Worm (Caenorhabditis elegans) whole organism, L1 larva: Measurements from ENCODE around the gene K12B6.4.

ENCODE experiments used
- C04F5.9 ChIP-seq: sonication (generic microtip); optimal IDR thresholded peaks from 2 replicates; lab custom pipeline; 2016; ENCODE audit warnings: missing genetic modification characterization, missing compliant biosample characterization
- F16B12.6 ChIP-seq: fragments of 150-350 bp; optimal IDR thresholded peaks from 2 replicates; lab custom pipeline; 2014; ENCODE audit warnings: missing biosample characterization, missing genetic modification characterization
- Y116A8C.19 ChIP-seq: sonication (generic microtip); optimal IDR thresholded peaks from 2 replicates; lab custom pipeline; 2016; ENCODE audit warnings: missing compliant biosample characterization, missing genetic modification characterization, borderline replicate concordance
- alr-1 ChIP-seq: fragments of 200-800 bp; sonication (Bioruptor generic); optimal IDR thresholded peaks from 2 replicates; lab custom pipeline; 2018; ENCODE audit warnings: borderline replicate concordance, mild to moderate bottlenecking, missing genetic modification characterization, missing compliant biosample characterization
- blmp-1 ChIP-seq: fragments of 150-350 bp; optimal IDR thresholded peaks from 2 replicates; lab custom pipeline; 2014; ENCODE audit warnings: missing biosample characterization, missing genetic modification characterization
- ceh-63 ChIP-seq: fragments of 200-800 bp; sonication (Bioruptor generic); optimal IDR thresholded peaks from 2 replicates; lab custom pipeline; 2018; ENCODE audit warnings: mild to moderate bottlenecking, missing genetic modification characterization, missing compliant biosample characterization
- ces-1 ChIP-seq: fragments of 150-350 bp; optimal IDR thresholded peaks from 2 replicates; lab custom pipeline; 2014; ENCODE audit warnings: missing biosample characterization, missing genetic modification reagents, missing genetic modification characterization
- dsc-1 ChIP-seq: sonication (generic microtip); optimal IDR thresholded peaks from 2 replicates; lab custom pipeline; 2016; ENCODE audit warnings: mild to moderate bottlenecking, missing genetic modification characterization, missing compliant biosample characterization
- efl-3 ChIP-seq: fragments of 200-800 bp; sonication (Bioruptor generic); optimal IDR thresholded peaks from 2 replicates; lab custom pipeline; 2018; ENCODE audit warnings: mild to moderate bottlenecking, missing genetic modification characterization, missing compliant biosample characterization
- elt-2 ChIP-seq: sonication (generic microtip); optimal IDR thresholded peaks from 2 replicates; lab custom pipeline; 2016; ENCODE audit warnings: missing genetic modification characterization, mild to moderate bottlenecking, inconsistent platforms, missing compliant biosample characterization, missing genetic modification reagents
- elt-3 ChIP-seq, 6 experiments: fragments of 150-350 bp in 1 of 6; sonication (generic microtip); optimal IDR thresholded peaks; 2 replicates each; lab custom pipeline; 2017 to 2018; ENCODE audit warnings: missing biosample characterization in 6 of 6, missing genetic modification characterization in 6 of 6, inconsistent platforms in 1 of 6
- ets-5 ChIP-seq: fragments of 200-800 bp; sonication (Bioruptor generic); IDR thresholded peaks from 2 replicates; pipeline ENCODE4 v1.3.6; 2022; ENCODE audit warnings: missing genetic modification characterization, missing compliant biosample characterization
- fkh-10 ChIP-seq: sonication (generic microtip); optimal IDR thresholded peaks from 2 replicates; lab custom pipeline; 2017; ENCODE audit warnings: missing biosample characterization, missing genetic modification reagents, missing genetic modification characterization
- fkh-4 ChIP-seq: sonication (generic microtip); optimal IDR thresholded peaks from 2 replicates; lab custom pipeline; 2016; ENCODE audit warnings: missing compliant biosample characterization, missing genetic modification characterization, borderline replicate concordance
- fkh-8 ChIP-seq: sonication (generic microtip); optimal IDR thresholded peaks from 2 replicates; lab custom pipeline; 2016; ENCODE audit warnings: mild to moderate bottlenecking, missing genetic modification characterization, missing compliant biosample characterization
- hlh-4 ChIP-seq: sonication (generic microtip); optimal IDR thresholded peaks from 2 replicates; lab custom pipeline; 2016; ENCODE audit warnings: mild to moderate bottlenecking, missing genetic modification characterization, missing compliant biosample characterization
- hpl-2 ChIP-seq: fragments of 150-350 bp; optimal IDR thresholded peaks from 2 replicates; lab custom pipeline; 2014; ENCODE audit warnings: missing biosample characterization, missing genetic modification reagents, missing genetic modification characterization
- irx-1 ChIP-seq: sonication (generic microtip); optimal IDR thresholded peaks from 2 replicates; lab custom pipeline; 2016; ENCODE audit warnings: missing genetic modification characterization, missing compliant biosample characterization
- isw-1 ChIP-seq: fragments of 200-800 bp; sonication (Bioruptor generic); IDR thresholded peaks from 2 replicates; pipeline ENCODE4 v1.3.6; 2022; ENCODE audit warnings: missing genetic modification characterization, missing compliant biosample characterization
- jun-1 ChIP-seq: fragments of 150-350 bp; optimal IDR thresholded peaks from 2 replicates; lab custom pipeline; 2014; ENCODE audit warnings: missing biosample characterization, missing genetic modification reagents, missing genetic modification characterization
- lin-13 ChIP-seq: fragments of 150-350 bp; optimal IDR thresholded peaks from 2 replicates; lab custom pipeline; 2014; ENCODE audit warnings: missing biosample characterization, missing genetic modification reagents, missing genetic modification characterization
- lin-14 ChIP-seq: fragments of 200-800 bp; sonication (Bioruptor generic); optimal IDR thresholded peaks from 2 replicates; lab custom pipeline; 2018; ENCODE audit warnings: mild to moderate bottlenecking, missing genetic modification characterization, moderate library complexity, missing compliant biosample characterization
- lin-15B ChIP-seq: fragments of 150-350 bp; sonication (generic microtip); optimal IDR thresholded peaks from 3 replicates; lab custom pipeline; 2014; ENCODE audit warnings: missing biosample characterization, missing genetic modification characterization
- lin-35 ChIP-seq, 2 experiments: fragments of 150-350 bp; optimal IDR thresholded peaks; 2 replicates each; lab custom pipeline; 2014; ENCODE audit warnings: missing biosample characterization in 2 of 2, missing genetic modification characterization in 2 of 2, missing genetic modification reagents in 2 of 2
- lir-3 ChIP-seq: sonication (generic microtip); optimal IDR thresholded peaks from 2 replicates; lab custom pipeline; 2016; ENCODE audit warnings: mild to moderate bottlenecking, missing genetic modification characterization, moderate library complexity, missing compliant biosample characterization; ENCODE audit not compliant: poor library complexity
- lsy-2 ChIP-seq, 2 experiments: fragments of 150-350 bp; optimal IDR thresholded peaks; 2 replicates each; lab custom pipeline; 2014; ENCODE audit warnings: missing biosample characterization in 2 of 2, missing genetic modification characterization in 2 of 2
- mep-1 ChIP-seq: fragments of 150-350 bp; optimal IDR thresholded peaks from 2 replicates; lab custom pipeline; 2014; ENCODE audit warnings: missing biosample characterization, missing genetic modification characterization
- nhr-11 ChIP-seq: fragments of 150-350 bp; optimal IDR thresholded peaks from 2 replicates; lab custom pipeline; 2014; ENCODE audit warnings: missing biosample characterization, missing genetic modification characterization
- nhr-12 ChIP-seq: sonication (generic microtip); optimal IDR thresholded peaks from 2 replicates; lab custom pipeline; 2017; ENCODE audit warnings: missing biosample characterization, missing genetic modification characterization
- nhr-20 ChIP-seq: sonication (generic microtip); optimal IDR thresholded peaks from 2 replicates; lab custom pipeline; 2016; ENCODE audit warnings: mild to moderate bottlenecking, missing genetic modification characterization, missing compliant biosample characterization
- nhr-237 ChIP-seq: fragments of 150-350 bp; optimal IDR thresholded peaks from 2 replicates; lab custom pipeline; 2014; ENCODE audit warnings: missing biosample characterization, missing genetic modification characterization
- nhr-71 ChIP-seq: sonication (generic microtip); optimal IDR thresholded peaks from 2 replicates; lab custom pipeline; 2016; ENCODE audit warnings: mild to moderate bottlenecking, missing genetic modification characterization, moderate library complexity, missing compliant biosample characterization
- nhr-76 ChIP-seq: sonication (generic microtip); optimal IDR thresholded peaks from 2 replicates; lab custom pipeline; 2017; ENCODE audit warnings: missing biosample characterization, missing genetic modification characterization
- nhr-77 ChIP-seq: fragments of 150-350 bp; optimal IDR thresholded peaks from 2 replicates; lab custom pipeline; 2014; ENCODE audit warnings: missing biosample characterization, missing genetic modification characterization
- nhr-84 ChIP-seq: sonication (generic microtip); optimal IDR thresholded peaks from 2 replicates; lab custom pipeline; 2017; ENCODE audit warnings: missing biosample characterization, missing genetic modification characterization
- nhr-85 ChIP-seq: sonication (generic microtip); peaks from one replicate; lab custom pipeline; 2016; ENCODE audit warnings: missing genetic modification characterization, inconsistent platforms, missing compliant biosample characterization
- nhr-90 ChIP-seq: sonication (generic microtip); optimal IDR thresholded peaks from 2 replicates; lab custom pipeline; 2016; ENCODE audit warnings: mild to moderate bottlenecking, missing genetic modification characterization, missing compliant biosample characterization; ENCODE audit not compliant: poor library complexity
- pax-3 ChIP-seq: fragments of 200-800 bp; sonication (Bioruptor generic); optimal IDR thresholded peaks from 2 replicates; lab custom pipeline; 2018; ENCODE audit warnings: mild to moderate bottlenecking, missing genetic modification characterization, moderate library complexity, missing compliant biosample characterization
- pqm-1 ChIP-seq: sonication (generic microtip); optimal IDR thresholded peaks from 3 replicates; lab custom pipeline; 2017; ENCODE audit warnings: missing biosample characterization, missing genetic modification characterization
- snpc-4 ChIP-seq: fragments of 150-350 bp; optimal IDR thresholded peaks from 2 replicates; lab custom pipeline; 2014; ENCODE audit warnings: missing biosample characterization, missing genetic modification characterization
- snu-23 ChIP-seq: sonication (generic microtip); optimal IDR thresholded peaks from 2 replicates; lab custom pipeline; 2016; ENCODE audit warnings: missing genetic modification characterization, missing compliant biosample characterization
- swsn-7 ChIP-seq: sonication (generic microtip); optimal IDR thresholded peaks from 2 replicates; lab custom pipeline; 2016; ENCODE audit warnings: missing genetic modification characterization, missing compliant biosample characterization
- tlp-1 ChIP-seq: fragments of 150-350 bp; optimal IDR thresholded peaks from 2 replicates; lab custom pipeline; 2014; ENCODE audit warnings: missing biosample characterization, missing genetic modification characterization
- unc-130 ChIP-seq: fragments of 150-350 bp; optimal IDR thresholded peaks from 2 replicates; lab custom pipeline; 2017; ENCODE audit warnings: missing biosample characterization, missing genetic modification characterization, inconsistent platforms
- unc-30 ChIP-seq: sonication (generic microtip); optimal IDR thresholded peaks from 2 replicates; lab custom pipeline; 2017; ENCODE audit warnings: missing biosample characterization, missing genetic modification characterization
- unc-62 ChIP-seq: fragments of 150-350 bp; optimal IDR thresholded peaks from 2 replicates; lab custom pipeline; 2014; ENCODE audit warnings: missing biosample characterization, missing genetic modification reagents, missing genetic modification characterization
- unc-86 ChIP-seq: sonication (generic microtip); optimal IDR thresholded peaks from 2 replicates; lab custom pipeline; 2016; ENCODE audit warnings: missing genetic modification characterization, missing compliant biosample characterization
- unc-98 ChIP-seq: fragments of 200-800 bp; sonication (Bioruptor generic); IDR thresholded peaks from 2 replicates; pipeline ENCODE4 v1.3.6; 2022; ENCODE audit warnings: missing genetic modification characterization, missing compliant biosample characterization
- vab-15 ChIP-seq: sonication (generic microtip); optimal IDR thresholded peaks from 2 replicates; lab custom pipeline; 2017; ENCODE audit warnings: missing genotype, mild to moderate bottlenecking, missing genetic modification characterization, missing compliant biosample characterization
- xbp-1 ChIP-seq: sonication (generic microtip); optimal IDR thresholded peaks from 2 replicates; lab custom pipeline; 2016; ENCODE audit warnings: missing genetic modification characterization, missing compliant biosample characterization
- zag-1 ChIP-seq: fragments of 150-350 bp; optimal IDR thresholded peaks from 2 replicates; lab custom pipeline; 2014; ENCODE audit warnings: missing biosample characterization, missing genetic modification characterization
- zip-4 ChIP-seq: fragments of 200-800 bp; sonication (Bioruptor generic); optimal IDR thresholded peaks from 2 replicates; lab custom pipeline; 2018; ENCODE audit warnings: mild to moderate bottlenecking, missing genetic modification characterization, moderate library complexity, missing compliant biosample characterization
- ztf-4 ChIP-seq: fragments of 150-350 bp; optimal IDR thresholded peaks from 2 replicates; lab custom pipeline; 2014; ENCODE audit warnings: missing biosample characterization, missing genetic modification characterization

The K12B6.4 gene

DNA sequence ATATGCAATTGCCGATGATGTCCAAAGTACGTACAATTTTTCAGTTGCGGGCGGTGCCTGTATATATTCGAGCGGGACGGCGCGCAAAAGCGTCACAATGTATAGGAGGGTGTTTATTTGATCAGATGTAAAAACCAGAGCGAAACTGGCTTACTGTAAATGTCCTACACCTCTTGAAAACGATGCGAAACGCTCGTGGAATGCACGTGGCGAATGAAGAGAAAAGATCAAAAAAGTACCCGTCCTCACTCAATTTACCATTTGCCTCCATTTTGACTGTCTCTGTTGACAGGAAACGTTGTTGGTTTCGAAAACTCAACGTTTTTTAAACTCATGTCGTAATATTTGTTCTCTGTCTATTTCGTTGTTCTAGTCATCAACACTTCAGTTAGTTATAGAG lies 40.3 kb downstream of the K12B6.4 start (continued):
- no peak for TF ChIP-seq pqm-1 (tag; lab: Kevin White, UChicago)
- TF ChIP-seq pax-3, result no peak
- peak; percentile 89 for TF ChIP-seq nhr-20 (tag; lab: Kevin White, UChicago)
- TF ChIP-seq fkh-4 (tag; lab: Kevin White, UChicago), result no peak
- no peak for TF ChIP-seq nhr-76
- TF ChIP-seq isw-1 (GFP tag; lab: Robert Waterston, UW), result no peak
- no peak for TF ChIP-seq ceh-63
- no peak for TF ChIP-seq unc-86 (tag; lab: Kevin White, UChicago)
- TF ChIP-seq vab-15 (tag; lab: Kevin White, UChicago), result no peak
- TF ChIP-seq blmp-1, result peak; percentile 8
- peak; percentile 5 for TF ChIP-seq lir-3
- no peak for TF ChIP-seq alr-1
- TF ChIP-seq fkh-10 (GFP tag; lab: Kevin White, UChicago), result no peak
- no peak for TF ChIP-seq nhr-84 (tag; lab: Kevin White, UChicago)
- TF ChIP-seq swsn-7 (tag; lab: Kevin White, UChicago), result peak; percentile 16
- peak; percentile 20 for TF ChIP-seq nhr-237 (tag; lab: Kevin White, UChicago)
- no peak for TF ChIP-seq zip-4
- TF ChIP-seq nhr-12, result no peak
- no peak for TF ChIP-seq zag-1 (tag; lab: Kevin White, UChicago)
- no peak for TF ChIP-seq lin-15B (tag; lab: Kevin White, UChicago)
- no peak for TF ChIP-seq unc-98
- no peak for TF ChIP-seq Y116A8C.19 (tag; lab: Kevin White, UChicago)
- no peak for TF ChIP-seq F16B12.6 (tag; lab: Kevin White, UChicago)
- peak; percentile 91 for TF ChIP-seq nhr-85
- TF ChIP-seq ces-1 (GFP tag; lab: Kevin White, UChicago), result no peak
- TF ChIP-seq lsy-2 (tag; optimal IDR thresholded peaks at IDR 0.05; lab: Kevin White, UChicago), result peak in 1 of 2 experiments; percentile 80
- no peak for TF ChIP-seq snpc-4 (tag; lab: Kevin White, UChicago)
- TF ChIP-seq unc-130 (tag; lab: Kevin White, UChicago), result peak; percentile 4
- no peak for TF ChIP-seq nhr-11 (tag; lab: Kevin White, UChicago)
- TF ChIP-seq unc-30 (tag; lab: Kevin White, UChicago), result no peak
- no peak for TF ChIP-seq tlp-1
- TF ChIP-seq ztf-4 (tag; lab: Kevin White, UChicago), result no peak
- no peak for TF ChIP-seq hlh-4 (tag; lab: Kevin White, UChicago)
- TF ChIP-seq snu-23 (GFP tag; lab: Kevin White, UChicago), result peak; percentile 69
- TF ChIP-seq nhr-77 (tag; lab: Kevin White, UChicago), result peak; percentile 85
- peak; percentile 77 for TF ChIP-seq lin-14 (GFP tag; lab: Kevin White, UChicago)
- no peak for TF ChIP-seq elt-2 (tag; lab: Kevin White, UChicago)
- TF ChIP-seq hpl-2 (GFP tag; lab: Kevin White, UChicago), result no peak
- TF ChIP-seq lin-13 (GFP tag; lab: Kevin White, UChicago), result no peak

DNA sequence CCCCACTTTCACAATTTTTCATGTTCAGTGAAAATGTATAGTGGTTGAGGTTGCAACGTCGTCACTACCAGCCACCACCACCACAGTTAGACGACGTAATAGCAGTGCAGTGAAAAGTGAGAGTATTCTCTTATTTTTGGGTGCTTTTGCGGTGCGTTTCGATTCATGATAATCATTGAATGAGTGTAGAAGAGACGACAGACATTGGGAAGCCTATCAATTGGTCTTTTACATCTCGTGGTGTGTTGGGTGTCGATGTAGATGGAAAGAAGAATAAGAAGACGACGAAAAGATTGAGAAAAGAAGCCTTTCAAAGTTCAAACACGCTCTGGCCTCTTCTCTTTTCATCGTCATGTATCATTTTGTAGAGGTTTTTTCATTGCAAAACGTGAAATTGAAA lies 41.2 kb downstream of the K12B6.4 start:
- TF ChIP-seq jun-1 (tag; lab: Kevin White, UChicago) (peak; percentile 45), unc-86 (tag; lab: Kevin White, UChicago) (no peak), nhr-20 (tag; lab: Kevin White, UChicago) (peak; percentile 84), unc-62 (GFP tag; lab: Kevin White, UChicago) (no peak), dsc-1 (tag; lab: Kevin White, UChicago) (peak; percentile 43), fkh-8 (peak; percentile 17), xbp-1 (tag; lab: Kevin White, UChicago) (peak; percentile 11), mep-1 (tag; lab: Kevin White, UChicago) (peak; percentile 19), nhr-71 (tag; lab: Kevin White, UChicago) (peak; percentile 75), C04F5.9 (no peak), efl-3 (GFP tag; lab: Kevin White, UChicago) (no peak), fkh-10 (GFP tag; lab: Kevin White, UChicago) (peak; percentile 13), nhr-85 (peak; percentile 97), lin-35 (GFP tag; optimal IDR thresholded peaks at IDR 0.05; lab: Kevin White, UChicago) (peak in 1 of 2 experiments; percentile 52), lir-3 (no peak), lin-14 (GFP tag; lab: Kevin White, UChicago) (peak; percentile 75), irx-1 (no peak), elt-3 (tag; optimal IDR thresholded peaks at IDR 0.05; lab: Kevin White, UChicago) (peak; percentile 12 to 93 (median 72)), snu-23 (GFP tag; lab: Kevin White, UChicago) (peak; percentile 55), blmp-1 (peak; percentile 95), lsy-2 (tag; optimal IDR thresholded peaks at IDR 0.05; lab: Kevin White, UChicago) (peak in 1 of 2 experiments; percentile 46), ets-5 (GFP tag; lab: Robert Waterston, UW) (no peak), nhr-90 (peak; percentile 34)
